Worm (Caenorhabditis elegans) whole organism, mixed stage, embryonic: ENCODE results near the gene taf-7.1.

Experiments
- ces-1 ChIP-seq: fragments of 150-350 bp; optimal IDR thresholded peaks from 2 replicates; lab custom pipeline; 2014; ENCODE audit warnings: missing biosample characterization, missing genetic modification reagents, missing genetic modification characterization
- nhr-12 ChIP-seq: fragments of 150-350 bp; optimal IDR thresholded peaks from 2 replicates; lab custom pipeline; 2014; ENCODE audit warnings: missing biosample characterization, missing genetic modification characterization
- nhr-76 ChIP-seq: sonication (generic microtip); optimal IDR thresholded peaks from 2 replicates; lab custom pipeline; 2017; ENCODE audit warnings: missing biosample characterization, missing genetic modification characterization
- unc-39 ChIP-seq: fragments of 150-350 bp; optimal IDR thresholded peaks from 2 replicates; lab custom pipeline; 2014; ENCODE audit warnings: missing biosample characterization, missing genetic modification characterization
- unc-62 ChIP-seq: fragments of 150-350 bp; optimal IDR thresholded peaks from 2 replicates; lab custom pipeline; 2014; ENCODE audit warnings: missing biosample characterization, missing genetic modification reagents, missing genetic modification characterization
- ztf-11 ChIP-seq: fragments of 150-350 bp; optimal IDR thresholded peaks from 2 replicates; lab custom pipeline; 2014; ENCODE audit warnings: missing biosample characterization, missing genetic modification characterization

ce11 chrX:11879871-11880270 is 42.6 kb upstream of the taf-7.1 start, which contains the start of the genes Y62H9A.3 and Y62H9A.4:
- TF ChIP-seq unc-62 (GFP tag; lab: Kevin White, UChicago) (no peak), ztf-11 (tag; lab: Kevin White, UChicago) (no peak), unc-39 (tag; lab: Kevin White, UChicago) (no peak), nhr-76 (tag; lab: Kevin White, UChicago) (no peak), ces-1 (GFP tag; lab: Kevin White, UChicago) (no peak), nhr-12 (no peak)
